Fruit fly (Drosophila melanogaster) whole organism, wandering third instar larva: ENCODE data around the gene CG42264.
A peak's percentile ranks its signal among the peaks of the same experiment; 100 is the strongest.

Source experiments
- Abd-B ChIP-seq: fragments of >200 bp; optimal IDR thresholded peaks from 2 replicates; lab custom pipeline; 2017; ENCODE audit warnings: missing biosample characterization, missing genetic modification characterization
- CG32264 ChIP-seq: fragments of 200-800 bp; sonication (Bioruptor generic); optimal IDR thresholded peaks from 2 replicates; lab custom pipeline; 2016; ENCODE audit warnings: missing biosample characterization, missing genetic modification characterization
- CG9705 ChIP-seq: fragments of 200-800 bp; sonication (Bioruptor generic); optimal IDR thresholded peaks from 2 replicates; lab custom pipeline; 2018; ENCODE audit warnings: missing biosample characterization, mild to moderate bottlenecking, missing genetic modification characterization
- CrebA ChIP-seq: fragments of 200-800 bp; sonication (Bioruptor generic); optimal IDR thresholded peaks from 2 replicates; lab custom pipeline; 2016; ENCODE audit warnings: missing biosample characterization, mild to moderate bottlenecking, missing genetic modification characterization, borderline replicate concordance
- Dfd ChIP-seq: fragments of >200 bp; optimal IDR thresholded peaks from 2 replicates; lab custom pipeline; 2017; ENCODE audit warnings: missing biosample characterization, missing genetic modification characterization
- Dif ChIP-seq: fragments of 200-275, 200-300 bp; sonication (Bioruptor generic); optimal IDR thresholded peaks from 2 replicates; lab custom pipeline; 2018; ENCODE audit warnings: missing biosample characterization, missing genetic modification characterization; ENCODE audit not compliant: partially characterized antibody
- GATAd ChIP-seq: sonication (Bioruptor generic); optimal IDR thresholded peaks from 2 replicates; lab custom pipeline; 2016; ENCODE audit warnings: missing biosample characterization, missing genetic modification characterization
- HLH106 ChIP-seq: fragments of 200-800 bp; optimal IDR thresholded peaks from 3 replicates; lab custom pipeline; 2019; ENCODE audit warnings: missing biosample characterization, mild to moderate bottlenecking, missing genetic modification characterization, moderate library complexity
- Hnf4 ChIP-seq: fragments of 200-800 bp; sonication (Bioruptor generic); optimal IDR thresholded peaks from 2 replicates; lab custom pipeline; 2016; ENCODE audit warnings: missing biosample characterization, mild to moderate bottlenecking, missing genetic modification characterization
- Hr78 ChIP-seq: fragments of >200 bp; optimal IDR thresholded peaks from 2 replicates; lab custom pipeline; 2017; ENCODE audit warnings: missing biosample characterization, missing genetic modification characterization
- Hr83 ChIP-seq: fragments of 200-300 bp; sonication (Bioruptor generic); optimal IDR thresholded peaks from 2 replicates; lab custom pipeline; 2016; ENCODE audit warnings: missing biosample characterization, mild to moderate bottlenecking, missing genetic modification characterization, moderate library complexity; ENCODE audit not compliant: poor library complexity, severe bottlenecking
- Jra ChIP-seq: sonication (Bioruptor generic); optimal IDR thresholded peaks from 2 replicates; lab custom pipeline; 2016; ENCODE audit warnings: missing biosample characterization, missing genetic modification characterization
- Mio ChIP-seq: sonication (Bioruptor generic); optimal IDR thresholded peaks from 2 replicates; lab custom pipeline; 2016; ENCODE audit warnings: missing biosample characterization, missing genetic modification characterization
- Myc ChIP-seq: fragments of >200 bp; optimal IDR thresholded peaks from 2 replicates; lab custom pipeline; 2017
- N ChIP-seq: fragments of >200 bp; optimal IDR thresholded peaks from 2 replicates; lab custom pipeline; 2018; ENCODE audit warnings: missing biosample characterization, missing external identifiers, missing genetic modification characterization
- OdsH ChIP-seq: fragments of 200-800 bp; sonication (Bioruptor generic); optimal IDR thresholded peaks from 2 replicates; lab custom pipeline; 2016; ENCODE audit warnings: missing biosample characterization, mild to moderate bottlenecking, missing genetic modification characterization
- Rel ChIP-seq, 2 experiments: fragments of 200-800 bp; sonication (Bioruptor generic) in 1 of 2; optimal IDR thresholded peaks; 2 replicates in 1 of 2; 3 replicates in 1 of 2; lab custom pipeline; 2016 to 2019; ENCODE audit warnings: mild to moderate bottlenecking in 2 of 2, missing biosample characterization in 2 of 2, missing genetic modification characterization in 2 of 2, moderate library complexity in 1 of 2
- Sp1 ChIP-seq: fragments of 200-800 bp; sonication (Bioruptor generic); optimal IDR thresholded peaks from 3 replicates; lab custom pipeline; 2019; ENCODE audit warnings: missing biosample characterization, mild to moderate bottlenecking, missing genetic modification characterization, moderate library complexity
- Vsx2 ChIP-seq: fragments of 200-300, 225-300 bp; sonication (Bioruptor generic); optimal IDR thresholded peaks from 2 replicates; lab custom pipeline; 2018; ENCODE audit warnings: missing biosample characterization, missing genetic modification characterization; ENCODE audit not compliant: partially characterized antibody
- br ChIP-seq: fragments of 200-800 bp; sonication (Bioruptor generic); optimal IDR thresholded peaks from 2 replicates; lab custom pipeline; 2016; ENCODE audit warnings: missing biosample characterization, missing genetic modification characterization
- brk ChIP-seq: fragments of 200-800 bp; sonication (Bioruptor generic); optimal IDR thresholded peaks from 2 replicates; lab custom pipeline; 2016; ENCODE audit warnings: missing biosample characterization, mild to moderate bottlenecking, missing genetic modification characterization
- dl ChIP-seq, 2 experiments: fragments of 175-275, 200-275 bp in 1 of 2; fragments of 200-275 bp in 1 of 2; sonication (Bioruptor generic); optimal IDR thresholded peaks; lab custom pipeline; 2018; ENCODE audit warnings: mild to moderate bottlenecking in 2 of 2, missing biosample characterization in 2 of 2, missing genetic modification characterization in 2 of 2, moderate library complexity in 2 of 2; ENCODE audit not compliant: partially characterized antibody in 2 of 2, insufficient read depth in 1 of 2
- dmrt93B ChIP-seq: fragments of 200-800 bp; sonication (Bioruptor generic); optimal IDR thresholded peaks from 2 replicates; lab custom pipeline; 2018; ENCODE audit warnings: missing biosample characterization, mild to moderate bottlenecking, missing genetic modification characterization
- dsf ChIP-seq: sonication (Bioruptor generic); optimal IDR thresholded peaks from 2 replicates; lab custom pipeline; 2016; ENCODE audit warnings: missing biosample characterization, missing genetic modification characterization, borderline replicate concordance
- ey ChIP-seq: fragments of 200-800 bp; sonication (Bioruptor generic); optimal IDR thresholded peaks from 2 replicates; lab custom pipeline; 2016; ENCODE audit warnings: missing biosample characterization, missing genetic modification characterization
- foxo ChIP-seq, 2 experiments: fragments of 200-800 bp; sonication (Bioruptor generic); optimal IDR thresholded peaks; 2 replicates in 1 of 2; 3 replicates in 1 of 2; lab custom pipeline; 2016 to 2017; ENCODE audit warnings: missing biosample characterization in 2 of 2, missing genetic modification characterization in 2 of 2
- fru ChIP-seq: fragments of 200-800 bp; sonication (Bioruptor generic); optimal IDR thresholded peaks from 3 replicates; lab custom pipeline; 2016; ENCODE audit warnings: missing biosample characterization, mild to moderate bottlenecking, missing genetic modification characterization
- h ChIP-seq: fragments of 200-800 bp; sonication (Bioruptor generic); optimal IDR thresholded peaks from 3 replicates; lab custom pipeline; 2016; ENCODE audit warnings: missing biosample characterization, mild to moderate bottlenecking, missing genetic modification characterization
- jim ChIP-seq: fragments of 175-275, 200-325 bp; sonication (Bioruptor generic); optimal IDR thresholded peaks from 2 replicates; lab custom pipeline; 2016; ENCODE audit warnings: missing biosample characterization, mild to moderate bottlenecking, missing genetic modification characterization
- lola ChIP-seq: fragments of >200 bp; optimal IDR thresholded peaks from 2 replicates; lab custom pipeline; 2017; ENCODE audit warnings: missing biosample characterization, missing genetic modification characterization
- pan ChIP-seq: fragments of >200 bp; optimal IDR thresholded peaks from 2 replicates; lab custom pipeline; 2017
- psq ChIP-seq: fragments of 200-800 bp; sonication (Bioruptor generic); optimal IDR thresholded peaks from 3 replicates; lab custom pipeline; 2017; ENCODE audit warnings: missing biosample characterization, mild to moderate bottlenecking, missing genetic modification characterization, moderate library complexity
- rgr ChIP-seq: fragments of 200-800 bp; sonication (Bioruptor generic); optimal IDR thresholded peaks from 3 replicates; lab custom pipeline; 2016; ENCODE audit warnings: missing biosample characterization, mild to moderate bottlenecking, missing genetic modification characterization
- sage ChIP-seq: fragments of 200-800 bp; sonication (Bioruptor generic); optimal IDR thresholded peaks from 2 replicates; lab custom pipeline; 2016; ENCODE audit warnings: missing biosample characterization, mild to moderate bottlenecking, missing genetic modification characterization
- sv ChIP-seq: fragments of 200-800 bp; sonication (Bioruptor generic); optimal IDR thresholded peaks from 3 replicates; lab custom pipeline; 2016; ENCODE audit warnings: missing biosample characterization, missing genetic modification characterization
- tai ChIP-seq: sonication (Bioruptor generic); optimal IDR thresholded peaks from 2 replicates; lab custom pipeline; 2016; ENCODE audit warnings: missing biosample characterization, missing genetic modification characterization
- usp ChIP-seq: fragments of >200 bp; optimal IDR thresholded peaks from 2 replicates; lab custom pipeline; 2017; ENCODE audit warnings: missing biosample characterization, missing genetic modification characterization
- woc ChIP-seq: sonication (Bioruptor generic); optimal IDR thresholded peaks from 2 replicates; lab custom pipeline; 2016; ENCODE audit warnings: missing biosample characterization, mild to moderate bottlenecking, missing genetic modification characterization

The CG42264 gene

dm6 chrX:5744277-5744846 is 32.1 kb downstream of the CG42264 start:
- TF ChIP-seq brk (GFP tag; lab: Kevin White, UChicago) (no peak), psq (GFP tag; lab: Kevin White, UChicago) (peak; percentile 28)

dm6 chrX:5741625-5742024 is 34.8 kb downstream of the CG42264 start:
- TF ChIP-seq N (GFP tag; lab: Kevin White, UChicago) (no peak), Hr83 (GFP tag; lab: Kevin White, UChicago) (no peak), psq (GFP tag; lab: Kevin White, UChicago) (no peak), Dfd (GFP tag; lab: Kevin White, UChicago) (peak; percentile 88), CG9705 (GFP tag; lab: Kevin White, UChicago) (no peak), sv (GFP tag; lab: Kevin White, UChicago) (no peak)
- TF ChIP-seq, all 38 proteins: peak for 1

- no peak for TF ChIP-seq Abd-B (GFP tag; lab: Kevin White, UChicago)
- no peak for TF ChIP-seq OdsH (GFP tag; lab: Kevin White, UChicago)
- peak; percentile 85 for TF ChIP-seq fru
- TF ChIP-seq Mio (GFP tag; lab: Kevin White, UChicago), result peak; percentile 38
- TF ChIP-seq brk (GFP tag; lab: Kevin White, UChicago), result peak; percentile 78
- no peak for TF ChIP-seq Dif (GFP tag; lab: Kevin White, UChicago)
- peak; percentile 89 for TF ChIP-seq Hr83 (GFP tag; lab: Kevin White, UChicago)
- TF ChIP-seq Myc (lab: Kevin White, UChicago), result no peak
- TF ChIP-seq N (GFP tag; lab: Kevin White, UChicago), result no peak
- peak; percentile 32 for TF ChIP-seq ey (GFP tag; lab: Kevin White, UChicago)
- peak in 1 of 2 experiments; percentile 17 for TF ChIP-seq dl (GFP tag; optimal IDR thresholded peaks at IDR 0.05; lab: Kevin White, UChicago; ENCODE audit: insufficient read depth in 1 of 2, partially characterized antibody in 2 of 2)
- TF ChIP-seq br (GFP tag; lab: Kevin White, UChicago), result peak; percentile 43
- TF ChIP-seq tai, result no peak
- no peak for TF ChIP-seq CrebA (GFP tag; lab: Kevin White, UChicago)
- no peak for TF ChIP-seq Hr78 (GFP tag; lab: Kevin White, UChicago)
- no peak for TF ChIP-seq GATAd (GFP tag; lab: Kevin White, UChicago)
- no peak for TF ChIP-seq Rel (GFP tag; optimal IDR thresholded peaks at IDR 0.05; lab: Kevin White, UChicago)
- TF ChIP-seq Rel (tag; optimal IDR thresholded peaks at IDR 0.05; lab: Kevin White, UChicago), result peak; percentile 21
- no peak for TF ChIP-seq jim (GFP tag; lab: Kevin White, UChicago)
- TF ChIP-seq dmrt93B, result no peak
- TF ChIP-seq Dfd (GFP tag; lab: Kevin White, UChicago), result no peak
- peak; percentile 35 for TF ChIP-seq woc (GFP tag; lab: Kevin White, UChicago)
- TF ChIP-seq lola (GFP tag; lab: Kevin White, UChicago), result no peak
- no peak for TF ChIP-seq sage (GFP tag; lab: Kevin White, UChicago)
- peak; percentile 29 for TF ChIP-seq Sp1 (GFP tag; lab: Kevin White, UChicago)
- TF ChIP-seq HLH106 (tag; lab: Kevin White, UChicago), result no peak
- TF ChIP-seq rgr, result peak; percentile 28
- peak; percentile 62 for TF ChIP-seq Jra (GFP tag; lab: Kevin White, UChicago)
- TF ChIP-seq h, result peak; percentile 52
- TF ChIP-seq Hnf4, result peak; percentile 81
- peak in 1 of 2 experiments; percentile 35 for TF ChIP-seq foxo (GFP tag; optimal IDR thresholded peaks at IDR 0.05; lab: Kevin White, UChicago)
- no peak for TF ChIP-seq usp (GFP tag; lab: Kevin White, UChicago)
- no peak for TF ChIP-seq psq (GFP tag; lab: Kevin White, UChicago)
- TF ChIP-seq dsf, result peak; percentile 7
- TF ChIP-seq pan (lab: Kevin White, UChicago), result no peak
- peak; percentile 10 for TF ChIP-seq sv (GFP tag; lab: Kevin White, UChicago)
- no peak for TF ChIP-seq CG9705 (GFP tag; lab: Kevin White, UChicago)
- TF ChIP-seq CG32264 (GFP tag; lab: Kevin White, UChicago), result no peak
- no peak for TF ChIP-seq Vsx2 (GFP tag; lab: Kevin White, UChicago)
Observed at dm6 chrX:5737676-5738220, 38.7 kb downstream of the CG42264 start, which contains the start of gene Snx27. Snx27 (minus strand) TSS chrX:5738031.
